Fruit fly (Drosophila melanogaster) whole organism, embryonic: ENCODE measurements around the gene CG31064.

Source experiments
- Adf1 ChIP-seq: fragments of 200-800 bp; sonication (Bioruptor generic); IDR thresholded peaks from 2 replicates; pipeline ENCODE4 v1.3.6; 2022; ENCODE audit warnings: missing biosample characterization, missing genetic modification characterization
- B-H1 ChIP-seq: fragments of 200-800 bp; sonication (Bioruptor generic); IDR thresholded peaks from 3 replicates; pipeline ENCODE4 v1.3.6; 2022; ENCODE audit warnings: missing biosample characterization, missing genetic modification characterization
- CG10274 ChIP-seq: fragments of 200-800 bp; sonication (Bioruptor generic); optimal IDR thresholded peaks from 3 replicates; lab custom pipeline; 2017; ENCODE audit warnings: missing biosample characterization, mild to moderate bottlenecking, missing genetic modification characterization
- CG10654 ChIP-seq: fragments of 200-800 bp; sonication (Bioruptor generic); optimal IDR thresholded peaks from 2 replicates; lab custom pipeline; 2016; ENCODE audit warnings: missing biosample characterization, missing genetic modification characterization
- CG12659 ChIP-seq: fragments of 200-800 bp; sonication (Bioruptor generic); optimal IDR thresholded peaks from 3 replicates; lab custom pipeline; 2017; ENCODE audit warnings: mild to moderate bottlenecking, missing biosample characterization, missing genetic modification reagents, missing genetic modification characterization
- CG12942 ChIP-seq: fragments of 200-800 bp; sonication (Bioruptor generic); optimal IDR thresholded peaks from 3 replicates; lab custom pipeline; 2016; ENCODE audit warnings: missing biosample characterization, missing genetic modification characterization
- CG15696 ChIP-seq: fragments of 200-800 bp; sonication (Bioruptor generic); optimal IDR thresholded peaks from 2 replicates; lab custom pipeline; 2019; ENCODE audit warnings: missing biosample characterization, mild to moderate bottlenecking, missing genetic modification characterization, moderate library complexity
- CG17328 ChIP-seq: fragments of 200-800 bp; sonication (Bioruptor generic); IDR thresholded peaks from 2 replicates; pipeline ENCODE4 v1.3.6; 2022; ENCODE audit warnings: missing biosample characterization, missing genetic modification characterization
- CG17612 ChIP-seq: fragments of 200-800 bp; sonication (Bioruptor generic); IDR thresholded peaks from 2 replicates; pipeline ENCODE4 v1.3.6; 2022; ENCODE audit warnings: missing biosample characterization, missing genetic modification characterization
- CG18011 ChIP-seq: fragments of 200-800 bp; sonication (Bioruptor generic); optimal IDR thresholded peaks from 2 replicates; lab custom pipeline; 2017; ENCODE audit warnings: missing biosample characterization, missing genetic modification characterization, mild to moderate bottlenecking, moderate library complexity, missing genotype
- CG18262 ChIP-seq: fragments of 200-800 bp; optimal IDR thresholded peaks from 3 replicates; lab custom pipeline; 2019; ENCODE audit warnings: missing biosample characterization, mild to moderate bottlenecking, missing genetic modification characterization, moderate library complexity
- CG2712 ChIP-seq: fragments of 200-800 bp; optimal IDR thresholded peaks from 3 replicates; lab custom pipeline; 2019; ENCODE audit warnings: missing biosample characterization, mild to moderate bottlenecking, missing genetic modification characterization, moderate library complexity
- CG2875 ChIP-seq: fragments of 200-800 bp; sonication (Bioruptor generic); optimal IDR thresholded peaks from 2 replicates; lab custom pipeline; 2017; ENCODE audit warnings: missing biosample characterization, mild to moderate bottlenecking, missing genetic modification characterization, missing genetic modification reagents
- CG2889 ChIP-seq: fragments of 200-800 bp; sonication (Bioruptor generic); IDR thresholded peaks from 3 replicates; pipeline ENCODE4 v1.3.6; 2022; ENCODE audit warnings: missing biosample characterization, missing genetic modification characterization
- CG3407 ChIP-seq: fragments of 200-800 bp; sonication (Bioruptor generic); optimal IDR thresholded peaks from 2 replicates; lab custom pipeline; 2018; ENCODE audit warnings: missing biosample characterization, mild to moderate bottlenecking, missing genetic modification characterization
- CG4282 ChIP-seq: fragments of 200-800 bp; sonication (Bioruptor generic); optimal IDR thresholded peaks from 2 replicates; lab custom pipeline; 2016; ENCODE audit warnings: missing biosample characterization, missing genetic modification characterization
- CG5180 ChIP-seq: fragments of 200-800 bp; sonication (Bioruptor generic); optimal IDR thresholded peaks from 3 replicates; lab custom pipeline; 2017; ENCODE audit warnings: missing biosample characterization, missing genetic modification characterization, mild to moderate bottlenecking, moderate library complexity, missing genetic modification reagents
- CG6175 ChIP-seq: fragments of 200-800 bp; sonication (Bioruptor generic); IDR thresholded peaks from 3 replicates; pipeline ENCODE4 v1.3.6; 2022; ENCODE audit warnings: missing biosample characterization, missing genetic modification characterization
- CG6791 ChIP-seq: fragments of 200-800 bp; sonication (Bioruptor generic); IDR thresholded peaks from 3 replicates; pipeline ENCODE4 v1.3.6; 2022; ENCODE audit warnings: missing biosample characterization, missing genetic modification characterization; ENCODE audit not compliant: partially characterized antibody
- CG6813 ChIP-seq: fragments of 200-800 bp; sonication (Bioruptor generic); optimal IDR thresholded peaks from 2 replicates; lab custom pipeline; 2017; ENCODE audit warnings: missing biosample characterization, missing genetic modification characterization, mild to moderate bottlenecking, moderate library complexity, missing genetic modification reagents
- CG7556 ChIP-seq: fragments of 200-800 bp; sonication (Bioruptor generic); optimal IDR thresholded peaks from 2 replicates; lab custom pipeline; 2017; ENCODE audit warnings: missing biosample characterization, mild to moderate bottlenecking, missing genetic modification characterization
- CG7786 ChIP-seq: fragments of 200-800 bp; sonication (Bioruptor generic); optimal IDR thresholded peaks from 2 replicates; lab custom pipeline; 2016; ENCODE audit warnings: missing biosample characterization, missing genetic modification characterization
- CG7839 ChIP-seq: fragments of 200-800 bp; sonication (Bioruptor generic); optimal IDR thresholded peaks from 3 replicates; lab custom pipeline; 2018; ENCODE audit warnings: missing biosample characterization, mild to moderate bottlenecking, missing genetic modification characterization, moderate library complexity
- CG8924 ChIP-seq: fragments of 200-800 bp; optimal IDR thresholded peaks from 3 replicates; lab custom pipeline; 2019; ENCODE audit warnings: missing biosample characterization, mild to moderate bottlenecking, missing genetic modification characterization, moderate library complexity
- CG9437 ChIP-seq: fragments of 200-800 bp; sonication (Bioruptor generic); optimal IDR thresholded peaks from 2 replicates; lab custom pipeline; 2018; ENCODE audit warnings: missing biosample characterization, mild to moderate bottlenecking, missing genetic modification characterization
- CG9876 ChIP-seq: fragments of 200-800 bp; sonication (Bioruptor generic); optimal IDR thresholded peaks from 2 replicates; lab custom pipeline; 2016; ENCODE audit warnings: missing biosample characterization, missing genetic modification characterization
- D ChIP-seq, 2 experiments: fragments of 200-800 bp in 1 of 2; fragments of >200 bp in 1 of 2; sonication (Bioruptor generic) in 1 of 2; optimal IDR thresholded peaks; 2 replicates in 1 of 2; 3 replicates in 1 of 2; lab custom pipeline; 2017; ENCODE audit warnings: mild to moderate bottlenecking in 1 of 2, missing biosample characterization in 1 of 2, missing genetic modification characterization in 1 of 2, missing genetic modification reagents in 1 of 2
- Deaf1 ChIP-seq: fragments of 200-800 bp; optimal IDR thresholded peaks from 3 replicates; lab custom pipeline; 2019; ENCODE audit warnings: missing biosample characterization, mild to moderate bottlenecking, missing genetic modification characterization, moderate library complexity
- Ets65A ChIP-seq: fragments of 200-800 bp; sonication (Bioruptor generic); peaks from one replicate; lab custom pipeline; 2016; ENCODE audit warnings: missing biosample characterization, missing genetic modification characterization
- Hmx ChIP-seq: fragments of 200-800 bp; sonication (Bioruptor generic); optimal IDR thresholded peaks from 2 replicates; lab custom pipeline; 2016; ENCODE audit warnings: missing biosample characterization, missing genetic modification characterization
- Lhr ChIP-seq: fragments of 200-800 bp; sonication (Bioruptor generic); optimal IDR thresholded peaks from 3 replicates; lab custom pipeline; 2017; ENCODE audit warnings: mild to moderate bottlenecking, missing biosample characterization, missing genetic modification reagents, missing genetic modification characterization
- Mad ChIP-seq: fragments of 200-800 bp; sonication (Bioruptor generic); optimal IDR thresholded peaks from 2 replicates; lab custom pipeline; 2016; ENCODE audit warnings: missing biosample characterization, missing genetic modification characterization
- Optix ChIP-seq: fragments of 200-800 bp; sonication (Bioruptor generic); IDR thresholded peaks from 3 replicates; pipeline ENCODE4 v1.3.6; 2022; ENCODE audit warnings: missing biosample characterization, missing genetic modification characterization
- Pdp1 ChIP-seq, 2 experiments: fragments of 200-800 bp; sonication (Bioruptor generic); optimal IDR thresholded peaks; 3 replicates each; lab custom pipeline; 2016; ENCODE audit warnings: missing biosample characterization in 2 of 2, missing genetic modification characterization in 2 of 2, mild to moderate bottlenecking in 1 of 2, moderate library complexity in 1 of 2
- Poxn ChIP-seq: fragments of 200-800 bp; sonication (Bioruptor generic); IDR thresholded peaks from 2 replicates; pipeline ENCODE4 v1.3.6; 2022; ENCODE audit warnings: missing biosample characterization, missing genetic modification characterization
- Rx ChIP-seq: fragments of 200-800 bp; sonication (Bioruptor generic); IDR thresholded peaks from 2 replicates; pipeline ENCODE4 v1.3.6; 2022; ENCODE audit warnings: missing biosample characterization, missing genetic modification characterization
- Side ChIP-seq: fragments of 200-800 bp; sonication (Bioruptor generic); optimal IDR thresholded peaks from 2 replicates; lab custom pipeline; 2016; ENCODE audit warnings: missing biosample characterization, missing genetic modification characterization
- bbx ChIP-seq: fragments of 200-800 bp; sonication (Bioruptor generic); IDR thresholded peaks from 2 replicates; pipeline ENCODE4 v1.3.6; 2022; ENCODE audit warnings: missing biosample characterization, missing genetic modification characterization; ENCODE audit not compliant: partially characterized antibody
- chn ChIP-seq: fragments of 200-800 bp; sonication (Bioruptor generic); optimal IDR thresholded peaks from 2 replicates; lab custom pipeline; 2016; ENCODE audit warnings: missing biosample characterization, missing genetic modification characterization
- croc ChIP-seq: fragments of 200-800 bp; sonication (Bioruptor generic); conservative IDR thresholded peaks from 3 replicates; pipeline ENCODE4 v1.3.6; 2022; ENCODE audit warnings: missing biosample characterization, missing genetic modification characterization
- esg ChIP-seq: fragments of 200-800 bp; sonication (Bioruptor generic); conservative IDR thresholded peaks from 2 replicates; pipeline ENCODE4 v1.3.6; 2022; ENCODE audit warnings: missing biosample characterization, missing genetic modification characterization
- ftz-f1 ChIP-seq: fragments of 200-800 bp; sonication (Bioruptor generic); optimal IDR thresholded peaks from 2 replicates; lab custom pipeline; 2016; ENCODE audit warnings: missing biosample characterization, missing genetic modification characterization
- grn ChIP-seq: fragments of 200-800 bp; sonication (Bioruptor generic); optimal IDR thresholded peaks from 3 replicates; lab custom pipeline; 2017; ENCODE audit warnings: missing biosample characterization, missing genetic modification characterization
- jing ChIP-seq: fragments of 200-800 bp; sonication (Bioruptor generic); optimal IDR thresholded peaks from 2 replicates; lab custom pipeline; 2018; ENCODE audit warnings: missing biosample characterization, mild to moderate bottlenecking, missing genetic modification characterization
- lilli ChIP-seq: fragments of 200-800 bp; sonication (Bioruptor generic); optimal IDR thresholded peaks from 3 replicates; lab custom pipeline; 2016; ENCODE audit warnings: missing biosample characterization, missing genetic modification characterization
- mld ChIP-seq: fragments of 200-800 bp; sonication (Bioruptor generic); IDR thresholded peaks from 3 replicates; pipeline ENCODE4 v1.3.6; 2022; ENCODE audit warnings: missing biosample characterization, missing genetic modification characterization; ENCODE audit not compliant: partially characterized antibody
- sc ChIP-seq, 3 experiments: fragments of >200 bp in 2 of 3; fragments of 200-800 bp in 1 of 3; sonication (Bioruptor generic) in 1 of 3; optimal IDR thresholded peaks; 2 replicates in 2 of 3; 3 replicates in 1 of 3; lab custom pipeline; 2017; ENCODE audit warnings: mild to moderate bottlenecking in 1 of 3, missing biosample characterization in 1 of 3, missing genetic modification characterization in 1 of 3, missing genetic modification reagents in 1 of 3
- so ChIP-seq: fragments of 200-800 bp; sonication (Bioruptor generic); IDR thresholded peaks from 3 replicates; pipeline ENCODE4 v1.3.6; 2022; ENCODE audit warnings: missing biosample characterization, missing genetic modification characterization
- yki ChIP-seq: fragments of >200 bp; optimal IDR thresholded peaks from 3 replicates; lab custom pipeline; 2018

Gene CG31064

dm6 chr3R:27208724-27209343 is 30.1 kb downstream of the CG31064 start (continued):
- TF ChIP-seq CG18011 (GFP tag; lab: Kevin White, UChicago) (no peak), Hmx (no peak), Rx (GFP tag; lab: Robert Waterston, UW) (no peak), Deaf1 (no peak), ftz-f1 (GFP tag; lab: Kevin White, UChicago) (no peak), Lhr (GFP tag; lab: Kevin White, UChicago) (peak; percentile 44), so (GFP tag; lab: Robert Waterston, UW) (peak; percentile 47; the same call in 1 of the 3 replicates), CG10654 (GFP tag; lab: Kevin White, UChicago) (peak; percentile 28), grn (GFP tag; lab: Kevin White, UChicago) (peak; percentile 26), jing (GFP tag; lab: Kevin White, UChicago) (no peak), CG9437 (GFP tag; lab: Kevin White, UChicago) (no peak), CG12942 (GFP tag; lab: Kevin White, UChicago) (peak; percentile 27), CG2712 (tag; lab: Kevin White, UChicago) (peak; percentile 20), CG10274 (no peak), esg (GFP tag; lab: Robert Waterston, UW) (no peak), lilli (GFP tag; lab: Kevin White, UChicago) (no peak), CG6813 (GFP tag; lab: Kevin White, UChicago) (peak; percentile 57), CG7556 (GFP tag; lab: Kevin White, UChicago) (peak; percentile 23), CG6791 (GFP tag; lab: Robert Waterston, UW) (no peak), CG3407 (GFP tag; lab: Kevin White, UChicago) (peak; percentile 72), CG12659 (GFP tag; lab: Kevin White, UChicago) (peak; percentile 36), CG4282 (GFP tag; lab: Kevin White, UChicago) (no peak), Poxn (no peak), Ets65A (GFP tag; lab: Kevin White, UChicago) (no peak), chn (no peak), B-H1 (peak; percentile 33; the same call in 1 of the 3 replicates), CG7839 (tag; lab: Kevin White, UChicago) (peak; percentile 5), Pdp1 (GFP tag; optimal IDR thresholded peaks at IDR 0.05; lab: Kevin White, UChicago) (peak; percentile 2 to 25), Mad (GFP tag; lab: Kevin White, UChicago) (no peak), Adf1 (GFP tag; lab: Robert Waterston, UW) (no peak), CG18262 (tag; lab: Kevin White, UChicago) (peak; percentile 39), CG15696 (tag; lab: Kevin White, UChicago) (peak; percentile 73), CG17328 (GFP tag; lab: Robert Waterston, UW) (peak; percentile 47; the same call in 1 of the 2 replicates), CG8924 (tag; lab: Kevin White, UChicago) (peak; percentile 42), croc (no peak), CG7786 (GFP tag; lab: Kevin White, UChicago) (no peak), mld (no peak), Side (GFP tag; lab: Kevin White, UChicago) (peak; percentile 48), CG6175 (no peak), bbx (no peak), sc (optimal IDR thresholded peaks at IDR 0.05; lab: Kevin White, UChicago) (no peak), sc (GFP tag; optimal IDR thresholded peaks at IDR 0.05; lab: Kevin White, UChicago) (peak; percentile 26), CG17612 (no peak), CG2875 (GFP tag; lab: Kevin White, UChicago) (peak; percentile 66), D (optimal IDR thresholded peaks at IDR 0.05; lab: Kevin White, UChicago) (no peak), D (GFP tag; optimal IDR thresholded peaks at IDR 0.05; lab: Kevin White, UChicago) (peak; percentile 70), CG5180 (GFP tag; lab: Kevin White, UChicago) (peak; percentile 49), CG2889 (GFP tag; lab: Robert Waterston, UW) (no peak), yki (lab: Kevin White, UChicago) (no peak), CG9876 (GFP tag; lab: Kevin White, UChicago) (peak; percentile 58), Optix (GFP tag; lab: Robert Waterston, UW) (no peak)
